Fruit fly (Drosophila melanogaster): ENCODE data around the gene trio.

DNA sequence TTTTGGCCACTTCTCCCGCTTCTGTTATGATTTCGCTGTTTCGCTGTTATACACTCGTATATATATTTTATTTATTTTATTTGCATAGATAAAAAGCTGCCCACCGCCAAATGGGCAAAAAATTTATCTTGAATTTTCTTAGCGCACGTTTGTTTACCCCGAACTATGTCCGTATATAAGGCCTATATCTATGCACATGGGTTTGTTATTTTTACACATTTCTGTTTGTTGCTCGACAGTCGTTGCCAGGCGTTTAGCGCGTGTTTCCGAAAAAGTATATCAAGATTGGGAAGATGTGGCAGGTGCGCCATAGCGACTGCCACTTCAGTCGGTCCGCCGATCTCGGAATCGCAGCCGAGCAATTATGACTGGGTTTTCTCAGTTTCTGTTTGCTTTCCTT is 14.8 kb downstream of the trio start:
- no peak for TF ChIP-seq h (optimal IDR thresholded peaks at IDR 0.05)
- no peak for TF ChIP-seq psq (optimal IDR thresholded peaks at IDR 0.05)

All from Kc167 (cell line).